Fruit fly (Drosophila melanogaster) whole organism, embryonic: Measurements from ENCODE around the gene Tango5.

Experiments used
- Antp ChIP-seq: fragments of 200-800 bp; sonication (Bioruptor generic); optimal IDR thresholded peaks from 3 replicates; lab custom pipeline; 2016; ENCODE audit warnings: missing biosample characterization, missing genetic modification characterization
- C15 ChIP-seq: fragments of 200-800 bp; sonication (Bioruptor generic); IDR thresholded peaks from 3 replicates; pipeline ENCODE4 v1.3.6; 2022; ENCODE audit warnings: missing biosample characterization, missing genetic modification characterization
- CG1024 ChIP-seq: fragments of 200-800 bp; sonication (Bioruptor generic); IDR thresholded peaks from 2 replicates; pipeline ENCODE4 v1.3.6; 2022; ENCODE audit warnings: missing biosample characterization, missing genetic modification characterization
- CG10267 ChIP-seq: fragments of 200-800 bp; sonication (Bioruptor generic); optimal IDR thresholded peaks from 2 replicates; lab custom pipeline; 2018; ENCODE audit warnings: missing biosample characterization, mild to moderate bottlenecking, missing genetic modification characterization, moderate library complexity
- CG11093 ChIP-seq: fragments of 200-800 bp; sonication (Bioruptor generic); IDR thresholded peaks from 3 replicates; pipeline ENCODE4 v1.3.6; 2022; ENCODE audit warnings: missing biosample characterization, missing genetic modification characterization
- CG12104 ChIP-seq: fragments of 200-800 bp; sonication (Bioruptor generic); optimal IDR thresholded peaks from 3 replicates; lab custom pipeline; 2016; ENCODE audit warnings: missing biosample characterization, missing genetic modification characterization
- CG12155 ChIP-seq: fragments of 200-800 bp; sonication (Bioruptor generic); optimal IDR thresholded peaks from 3 replicates; lab custom pipeline; 2016; ENCODE audit warnings: missing biosample characterization, missing genetic modification characterization
- CG12219 ChIP-seq: fragments of 200-800 bp; sonication (Bioruptor generic); optimal IDR thresholded peaks from 3 replicates; lab custom pipeline; 2018; ENCODE audit warnings: missing biosample characterization, mild to moderate bottlenecking, missing genetic modification characterization
- CG12391 ChIP-seq: fragments of 200-800 bp; sonication (Bioruptor generic); optimal IDR thresholded peaks from 3 replicates; lab custom pipeline; 2018; ENCODE audit warnings: missing biosample characterization, mild to moderate bottlenecking, missing genetic modification characterization, moderate library complexity
- CG13123 ChIP-seq: fragments of 200-800 bp; sonication (Bioruptor generic); optimal IDR thresholded peaks from 2 replicates; lab custom pipeline; 2016; ENCODE audit warnings: missing biosample characterization, missing genetic modification characterization
- CG13624 ChIP-seq: fragments of 200-800 bp; sonication (Bioruptor generic); optimal IDR thresholded peaks from 2 replicates; lab custom pipeline; 2016; ENCODE audit warnings: missing biosample characterization, missing genetic modification characterization
- CG13775 ChIP-seq: fragments of 200-800 bp; sonication (Bioruptor generic); optimal IDR thresholded peaks from 3 replicates; lab custom pipeline; 2017; ENCODE audit warnings: missing biosample characterization, mild to moderate bottlenecking, missing genetic modification characterization
- CG14014 ChIP-seq: fragments of 200-800 bp; sonication (Bioruptor generic); IDR thresholded peaks from 2 replicates; pipeline ENCODE4 v1.3.6; 2022; ENCODE audit warnings: missing biosample characterization, missing genetic modification characterization
- CG15479 ChIP-seq: fragments of 200-800 bp; sonication (Bioruptor generic); optimal IDR thresholded peaks from 3 replicates; lab custom pipeline; 2019; ENCODE audit warnings: missing biosample characterization, mild to moderate bottlenecking, missing genetic modification characterization, moderate library complexity
- CG16779 ChIP-seq: fragments of 200-800 bp; sonication (Bioruptor generic); IDR thresholded peaks from 2 replicates; pipeline ENCODE4 v1.3.6; 2022; ENCODE audit warnings: missing biosample characterization, missing genetic modification characterization
- CG16815 ChIP-seq: fragments of 200-800 bp; sonication (Bioruptor generic); optimal IDR thresholded peaks from 3 replicates; lab custom pipeline; 2017; ENCODE audit warnings: missing biosample characterization, mild to moderate bottlenecking, missing genetic modification characterization
- CG2875 ChIP-seq: fragments of 200-800 bp; sonication (Bioruptor generic); optimal IDR thresholded peaks from 2 replicates; lab custom pipeline; 2017; ENCODE audit warnings: missing biosample characterization, mild to moderate bottlenecking, missing genetic modification characterization, missing genetic modification reagents
- CG34422 ChIP-seq: fragments of 200-800 bp; sonication (Bioruptor generic); IDR thresholded peaks from 3 replicates; pipeline ENCODE4 v1.3.6; 2022; ENCODE audit warnings: missing biosample characterization, missing genetic modification characterization
- CG4854 ChIP-seq: fragments of 200-800 bp; sonication (Bioruptor generic); optimal IDR thresholded peaks from 2 replicates; lab custom pipeline; 2016; ENCODE audit warnings: missing biosample characterization, missing genetic modification characterization, inconsistent platforms
- CG5953 ChIP-seq: fragments of 200-800 bp; sonication (Bioruptor generic); IDR thresholded peaks from 2 replicates; pipeline ENCODE4 v1.3.6; 2022; ENCODE audit warnings: missing biosample characterization, missing genetic modification characterization
- CG9797 ChIP-seq: fragments of 200-800 bp; sonication (Bioruptor generic); optimal IDR thresholded peaks from 3 replicates; lab custom pipeline; 2018; ENCODE audit warnings: missing biosample characterization, mild to moderate bottlenecking, missing genetic modification characterization
- CG9876 ChIP-seq: fragments of 200-800 bp; sonication (Bioruptor generic); optimal IDR thresholded peaks from 2 replicates; lab custom pipeline; 2016; ENCODE audit warnings: missing biosample characterization, missing genetic modification characterization
- CoRest ChIP-seq: fragments of 200-800 bp; sonication (Bioruptor generic); optimal IDR thresholded peaks from 3 replicates; lab custom pipeline; 2018; ENCODE audit warnings: missing biosample characterization, mild to moderate bottlenecking, missing genetic modification characterization, moderate library complexity
- Doc3 ChIP-seq: fragments of 200-800 bp; sonication (Bioruptor generic); IDR thresholded peaks from 3 replicates; pipeline ENCODE4 v1.3.6; 2022; ENCODE audit warnings: missing biosample characterization, missing genetic modification characterization; ENCODE audit not compliant: partially characterized antibody
- H15 ChIP-seq: fragments of 200-800 bp; sonication (Bioruptor generic); IDR thresholded peaks from 3 replicates; pipeline ENCODE4 v1.3.6; 2022; ENCODE audit warnings: missing biosample characterization, missing genetic modification characterization
- H2.0 ChIP-seq: fragments of 200-800 bp; sonication (Bioruptor generic); IDR thresholded peaks from 2 replicates; pipeline ENCODE4 v1.3.6; 2022; ENCODE audit warnings: missing biosample characterization, missing genetic modification characterization
- HHEX ChIP-seq: fragments of 200-800 bp; sonication (Bioruptor generic); optimal IDR thresholded peaks from 3 replicates; lab custom pipeline; 2017; ENCODE audit warnings: missing biosample characterization, mild to moderate bottlenecking, missing genetic modification characterization, missing genetic modification reagents
- Hmx ChIP-seq: fragments of 200-800 bp; sonication (Bioruptor generic); optimal IDR thresholded peaks from 2 replicates; lab custom pipeline; 2016; ENCODE audit warnings: missing biosample characterization, missing genetic modification characterization
- MTF-1 ChIP-seq: fragments of 200-800 bp; sonication (Bioruptor generic); optimal IDR thresholded peaks from 2 replicates; lab custom pipeline; 2018; ENCODE audit warnings: missing biosample characterization, mild to moderate bottlenecking, missing genetic modification characterization, borderline replicate concordance
- Myb ChIP-seq: fragments of 200-800 bp; sonication (Bioruptor generic); optimal IDR thresholded peaks from 2 replicates; lab custom pipeline; 2016; ENCODE audit warnings: missing biosample characterization, missing genetic modification characterization
- Neu2 ChIP-seq: fragments of 200-800 bp; sonication (Bioruptor generic); optimal IDR thresholded peaks from 3 replicates; lab custom pipeline; 2016; ENCODE audit warnings: missing biosample characterization, missing genetic modification characterization, borderline replicate concordance
- ara ChIP-seq: fragments of 200-800 bp; sonication (Bioruptor generic); IDR thresholded peaks from 2 replicates; pipeline ENCODE4 v1.3.6; 2022; ENCODE audit warnings: missing biosample characterization, missing genetic modification characterization
- chn ChIP-seq: fragments of 200-800 bp; sonication (Bioruptor generic); optimal IDR thresholded peaks from 2 replicates; lab custom pipeline; 2016; ENCODE audit warnings: missing biosample characterization, missing genetic modification characterization
- ci ChIP-seq: fragments of 200-800 bp; sonication (Bioruptor generic); IDR thresholded peaks from 3 replicates; pipeline ENCODE4 v1.3.6; 2022; ENCODE audit warnings: missing biosample characterization, missing genetic modification characterization
- dm ChIP-seq: fragments of 200-800 bp; sonication (Bioruptor generic); optimal IDR thresholded peaks from 3 replicates; lab custom pipeline; 2016; ENCODE audit warnings: missing biosample characterization, missing genetic modification characterization
- eve ChIP-seq, 2 experiments: fragments of >200 bp; optimal IDR thresholded peaks; 2 replicates each; lab custom pipeline; 2017; ENCODE audit warnings: missing biosample characterization in 2 of 2, missing genetic modification characterization in 2 of 2
- gcm2 ChIP-seq: fragments of 200-800 bp; sonication (Bioruptor generic); optimal IDR thresholded peaks from 2 replicates; lab custom pipeline; 2016; ENCODE audit warnings: missing biosample characterization, missing genetic modification characterization
- h ChIP-seq: fragments of >200 bp; optimal IDR thresholded peaks from 2 replicates; lab custom pipeline; 2017
- hth ChIP-seq: fragments of >200 bp; optimal IDR thresholded peaks from 2 replicates; lab custom pipeline; 2017; ENCODE audit warnings: inconsistent platforms
- inv ChIP-seq: fragments of 200-800 bp; sonication (Bioruptor generic); IDR thresholded peaks from 2 replicates; pipeline ENCODE4 v1.3.6; 2022; ENCODE audit warnings: missing biosample characterization, missing genetic modification characterization; ENCODE audit not compliant: partially characterized antibody
- jumu ChIP-seq: fragments of 200-800 bp; sonication (Bioruptor generic); optimal IDR thresholded peaks from 3 replicates; lab custom pipeline; 2016; ENCODE audit warnings: missing biosample characterization, missing genetic modification characterization
- kah ChIP-seq: fragments of 200-800 bp; sonication (Bioruptor generic); optimal IDR thresholded peaks from 2 replicates; lab custom pipeline; 2018; ENCODE audit warnings: missing biosample characterization, mild to moderate bottlenecking, missing genetic modification characterization
- lbe ChIP-seq: fragments of 200-800 bp; sonication (Bioruptor generic); optimal IDR thresholded peaks from 2 replicates; lab custom pipeline; 2016; ENCODE audit warnings: missing biosample characterization, mild to moderate bottlenecking, missing genetic modification characterization
- lmd ChIP-seq: fragments of 200-800 bp; sonication (Bioruptor generic); IDR thresholded peaks from 2 replicates; pipeline ENCODE4 v1.3.6; 2022; ENCODE audit warnings: missing biosample characterization, missing genetic modification characterization
- luna ChIP-seq: fragments of 200-800 bp; sonication (Bioruptor generic); optimal IDR thresholded peaks from 2 replicates; lab custom pipeline; 2016; ENCODE audit warnings: missing biosample characterization, missing genetic modification characterization
- nmo ChIP-seq: fragments of 200-800 bp; sonication (Bioruptor generic); optimal IDR thresholded peaks from 2 replicates; lab custom pipeline; 2018; ENCODE audit warnings: missing biosample characterization, mild to moderate bottlenecking, missing genetic modification characterization, moderate library complexity
- sc ChIP-seq, 3 experiments: fragments of >200 bp in 2 of 3; fragments of 200-800 bp in 1 of 3; sonication (Bioruptor generic) in 1 of 3; optimal IDR thresholded peaks; 2 replicates in 2 of 3; 3 replicates in 1 of 3; lab custom pipeline; 2017; ENCODE audit warnings: mild to moderate bottlenecking in 1 of 3, missing biosample characterization in 1 of 3, missing genetic modification characterization in 1 of 3, missing genetic modification reagents in 1 of 3
- sr ChIP-seq: fragments of 200-800 bp; sonication (Bioruptor generic); IDR thresholded peaks from 3 replicates; pipeline ENCODE4 v1.3.6; 2022; ENCODE audit warnings: missing biosample characterization, missing genetic modification characterization
- tin ChIP-seq: fragments of 200-800 bp; sonication (Bioruptor generic); optimal IDR thresholded peaks from 3 replicates; lab custom pipeline; 2016; ENCODE audit warnings: missing biosample characterization, missing genetic modification characterization
- trh ChIP-seq: fragments of 200-800 bp; sonication (Bioruptor generic); optimal IDR thresholded peaks from 2 replicates; lab custom pipeline; 2016; ENCODE audit warnings: missing biosample characterization, missing genetic modification characterization

Tango5 gene

dm6 chrX:10771856-10772592 is 7.8 kb upstream of the Tango5 start, which contains the start of gene CG15211 (continued):
- TF ChIP-seq lbe (GFP tag; lab: Kevin White, UChicago) = no peak
- TF ChIP-seq CG11093 (GFP tag; lab: Robert Waterston, UW) = peak; percentile 58; the same call in 1 of the 3 replicates
- peak; percentile 84 for TF ChIP-seq CoRest (tag; lab: Kevin White, UChicago)
- TF ChIP-seq tin (GFP tag; lab: Kevin White, UChicago) = peak; percentile 65
- no peak for TF ChIP-seq CG13123 (GFP tag; lab: Kevin White, UChicago)
- no peak for TF ChIP-seq hth
- no peak for TF ChIP-seq sc (optimal IDR thresholded peaks at IDR 0.05; lab: Kevin White, UChicago)
- TF ChIP-seq sc (GFP tag; optimal IDR thresholded peaks at IDR 0.05; lab: Kevin White, UChicago) = peak; percentile 66
- no peak for TF ChIP-seq Myb
- no peak for TF ChIP-seq C15 (GFP tag; lab: Robert Waterston, UW)
- TF ChIP-seq CG4854 = no peak
- TF ChIP-seq CG12391 (tag; lab: Kevin White, UChicago) = peak; percentile 80
- peak; percentile 46 for TF ChIP-seq ci (GFP tag; lab: Robert Waterston, UW)
- TF ChIP-seq ara (GFP tag; lab: Robert Waterston, UW) = peak; percentile 77
- no peak for TF ChIP-seq eve (GFP tag; optimal IDR thresholded peaks at IDR 0.05; lab: Kevin White, UChicago)
- TF ChIP-seq CG5953 (GFP tag; lab: Robert Waterston, UW) = no peak
- peak; percentile 27 for TF ChIP-seq dm (GFP tag; lab: Kevin White, UChicago)
- peak; percentile 71 for TF ChIP-seq CG10267 (tag; lab: Kevin White, UChicago)
- peak; percentile 86 for TF ChIP-seq nmo (GFP tag; lab: Kevin White, UChicago)
- no peak for TF ChIP-seq CG15479
- TF ChIP-seq h (lab: Kevin White, UChicago) = no peak
- TF ChIP-seq Hmx = no peak
- peak; percentile 14 for TF ChIP-seq Antp (GFP tag; lab: Kevin White, UChicago)
- peak; percentile 47 for TF ChIP-seq CG12155
- peak; percentile 4 for TF ChIP-seq jumu
- no peak for TF ChIP-seq CG16779 (GFP tag; lab: Robert Waterston, UW)
- peak; percentile 30 for TF ChIP-seq CG16815 (GFP tag; lab: Kevin White, UChicago)
- peak; percentile 52 for TF ChIP-seq CG12219 (GFP tag; lab: Kevin White, UChicago)
- TF ChIP-seq trh (GFP tag; lab: Kevin White, UChicago) = peak; percentile 49
- TF ChIP-seq Neu2 (GFP tag; lab: Kevin White, UChicago) = no peak
- TF ChIP-seq inv (GFP tag; lab: Robert Waterston, UW) = 0 out of 2 replicates have a peak, but pooled peaks have one; percentile 27
- TF ChIP-seq CG34422 (GFP tag; lab: Robert Waterston, UW) = peak; percentile 24; the same call in 1 of the 3 replicates
- peak; percentile 22; the same call in 1 of the 3 replicates for TF ChIP-seq H15 (GFP tag; lab: Robert Waterston, UW)
- TF ChIP-seq HHEX (GFP tag; lab: Kevin White, UChicago) = peak; percentile 51
- no peak for TF ChIP-seq MTF-1 (GFP tag; lab: Kevin White, UChicago)
- no peak for TF ChIP-seq CG9797
- no peak for TF ChIP-seq CG13624 (GFP tag; lab: Kevin White, UChicago)
- TF ChIP-seq H2.0 = peak; percentile 39; the same call in 1 of the 2 replicates
- peak; percentile 30 for TF ChIP-seq chn (GFP tag; lab: Kevin White, UChicago)
- peak; percentile 40 for TF ChIP-seq CG12104 (GFP tag; lab: Kevin White, UChicago)
- no peak for TF ChIP-seq CG9876 (GFP tag; lab: Kevin White, UChicago)
- peak; percentile 57 for TF ChIP-seq CG14014 (GFP tag; lab: Robert Waterston, UW)
- TF ChIP-seq CG2875 (GFP tag; lab: Kevin White, UChicago) = peak; percentile 62
- no peak for TF ChIP-seq kah (GFP tag; lab: Kevin White, UChicago)
- TF ChIP-seq Doc3 (GFP tag; lab: Robert Waterston, UW) = no peak
- peak; percentile 80 for TF ChIP-seq sr (GFP tag; lab: Robert Waterston, UW)
- no peak for TF ChIP-seq luna
- peak; percentile 76 for TF ChIP-seq lmd (GFP tag; lab: Robert Waterston, UW)
- no peak for TF ChIP-seq gcm2 (GFP tag; lab: Kevin White, UChicago)
- TF ChIP-seq CG1024 = no peak
- TF ChIP-seq CG13775 (GFP tag; lab: Kevin White, UChicago) = peak; percentile 73
